Worm (Caenorhabditis elegans) whole organism, midembryonic: ENCODE data around the gene W04H10.1.

ENCODE experiments used
- T22C8.4 ChIP-seq: fragments of 200-800 bp; sonication (Bioruptor generic); IDR thresholded peaks from 2 replicates; pipeline ENCODE4 v1.3.6; 2022; ENCODE audit warnings: missing genetic modification characterization, missing compliant biosample characterization
- cog-1 ChIP-seq: sonication (generic microtip); optimal IDR thresholded peaks from 2 replicates; lab custom pipeline; 2016; ENCODE audit warnings: missing genetic modification characterization, missing compliant biosample characterization
- flt-1 ChIP-seq: fragments of 200-800 bp; sonication (Bioruptor generic); IDR thresholded peaks from 2 replicates; pipeline ENCODE4 v1.3.6; 2022; ENCODE audit warnings: missing genetic modification characterization, missing compliant biosample characterization
- klf-2 ChIP-seq: fragments of 200-800 bp; sonication (Bioruptor generic); conservative IDR thresholded peaks from 2 replicates; pipeline ENCODE4 v1.3.6; 2022; ENCODE audit warnings: missing genetic modification reagents, missing genetic modification characterization, missing compliant biosample characterization
- med-1 ChIP-seq: sonication (generic microtip); optimal IDR thresholded peaks from 2 replicates; lab custom pipeline; 2017; ENCODE audit warnings: missing genetic modification characterization, mild to moderate bottlenecking, missing compliant biosample characterization, antibody characterized with exemption, missing genetic modification reagents; ENCODE audit not compliant: insufficient read depth
- ref-1 ChIP-seq: fragments of 200-800 bp; sonication (Bioruptor generic); conservative IDR thresholded peaks from 2 replicates; pipeline ENCODE4 v1.3.6; 2022; ENCODE audit warnings: missing genetic modification reagents, missing genetic modification characterization, missing compliant biosample characterization
- tab-1 ChIP-seq: fragments of 200-800 bp; sonication (Bioruptor generic); IDR thresholded peaks from 2 replicates; pipeline ENCODE4 v1.3.6; 2022; ENCODE audit warnings: missing genetic modification characterization, missing compliant biosample characterization
- ztf-23 ChIP-seq: fragments of 200-800 bp; sonication (Bioruptor generic); IDR thresholded peaks from 2 replicates; pipeline ENCODE4 v1.3.6; 2022; ENCODE audit warnings: missing genetic modification reagents, missing genetic modification characterization, missing compliant biosample characterization
- ztf-29 ChIP-seq: fragments of 200-800 bp; sonication (Bioruptor generic); IDR thresholded peaks from 2 replicates; pipeline ENCODE4 v1.3.6; 2022; ENCODE audit warnings: missing genetic modification reagents, missing genetic modification characterization, missing compliant biosample characterization

- no peak for TF ChIP-seq cog-1
- no peak for TF ChIP-seq ref-1 (GFP tag; lab: Robert Waterston, UW)
- no peak for TF ChIP-seq ztf-29 (GFP tag; lab: Robert Waterston, UW)
- no peak for TF ChIP-seq flt-1 (GFP tag; lab: Robert Waterston, UW)
- no peak for TF ChIP-seq ztf-23 (GFP tag; lab: Robert Waterston, UW)
- TF ChIP-seq T22C8.4 = no peak
- TF ChIP-seq klf-2 = no peak
- TF ChIP-seq med-1 = no peak
- TF ChIP-seq tab-1 (GFP tag; lab: Robert Waterston, UW) = no peak
Observed at ce11 chrII:591110-591509, 17.7 kb upstream of the W04H10.1 start, which contains the start of gene W08F4.10.
